Worm (Caenorhabditis elegans): ENCODE measurements around the gene abu-13.

Gene abu-13

DNA sequence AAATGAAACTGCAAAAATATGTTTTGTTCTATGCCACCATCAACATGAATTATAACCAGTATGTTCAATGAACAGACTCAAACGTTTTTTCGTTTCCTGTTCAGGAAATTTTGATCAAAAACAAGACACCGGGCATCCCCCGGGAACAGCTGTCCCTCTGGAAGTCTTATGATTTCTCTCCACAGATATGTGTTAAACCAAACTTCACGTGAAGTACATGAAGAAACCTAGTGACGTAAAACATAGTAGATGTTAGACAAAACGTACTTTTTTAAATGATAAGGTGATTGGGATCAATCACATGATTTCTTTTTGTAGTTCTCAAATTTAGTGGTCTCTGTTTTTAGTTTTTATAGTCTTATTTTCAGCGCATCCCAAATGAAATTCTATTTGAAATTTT, 47.2 kb downstream of the abu-13 start (continued):
- 0 out of 2 replicates have a peak, but pooled peaks have one; percentile 30 for TF ChIP-seq tra-1 (GFP tag; IDR thresholded peaks at IDR 0.05)
- TF ChIP-seq ceh-28 (tag; optimal IDR thresholded peaks at IDR 0.05), result no peak
- no peak for TF ChIP-seq lin-15B (tag; optimal IDR thresholded peaks at IDR 0.05)
- no peak for TF ChIP-seq nhr-237 (tag; optimal IDR thresholded peaks at IDR 0.05)
- TF ChIP-seq ceh-20 (GFP tag; IDR thresholded peaks at IDR 0.05), result peak; percentile 58; the same call in 1 of the 2 replicates
- no peak for TF ChIP-seq mes-2 (tag; optimal IDR thresholded peaks at IDR 0.05; ENCODE audit: poor library complexity, severe bottlenecking)
- no peak for TF ChIP-seq ceh-62 (tag; optimal IDR thresholded peaks at IDR 0.05)
- no peak for TF ChIP-seq nhr-6 (tag; optimal IDR thresholded peaks at IDR 0.05)
- no peak for TF ChIP-seq fkh-10 (GFP tag; optimal IDR thresholded peaks at IDR 0.05)
- no peak for TF ChIP-seq set-16 (GFP tag; IDR thresholded peaks at IDR 0.05)
- TF ChIP-seq nhr-76 (tag; optimal IDR thresholded peaks at IDR 0.05), result no peak
- TF ChIP-seq nhr-41 (GFP tag; IDR thresholded peaks at IDR 0.05), result no peak
- TF ChIP-seq dve-1 (tag; optimal IDR thresholded peaks at IDR 0.05; ENCODE audit: insufficient read depth), result peak; percentile 61
- TF ChIP-seq F49E8.2 (tag; optimal IDR thresholded peaks at IDR 0.05; ENCODE audit: borderline replicate concordance), result no peak
- TF ChIP-seq snpc-1.2 (GFP tag; IDR thresholded peaks at IDR 0.05), result no peak
- TF ChIP-seq daf-19 (GFP tag; conservative IDR thresholded peaks at IDR 0.05), result no peak
- no peak for TF ChIP-seq ceh-44 (GFP tag; IDR thresholded peaks at IDR 0.05)
- no peak for TF ChIP-seq cey-2 (tag; optimal IDR thresholded peaks at IDR 0.05; ENCODE audit: borderline replicate concordance, insufficient read depth)
- no peak for TF ChIP-seq R02D3.7 (tag; optimal IDR thresholded peaks at IDR 0.05)
- no peak for TF ChIP-seq spr-3 (GFP tag; optimal IDR thresholded peaks at IDR 0.05)
- peak; percentile 69 for TF ChIP-seq nhr-11 (tag; optimal IDR thresholded peaks at IDR 0.05)
- no peak for TF ChIP-seq vab-7 (GFP tag; IDR thresholded peaks at IDR 0.05)
- TF ChIP-seq ztf-7 (tag; optimal IDR thresholded peaks at IDR 0.05), result no peak
- no peak for TF ChIP-seq dmd-8 (GFP tag; IDR thresholded peaks at IDR 0.05)
- TF ChIP-seq madf-9 (GFP tag; conservative IDR thresholded peaks at IDR 0.05), result no peak
- no peak for TF ChIP-seq madf-5 (GFP tag; IDR thresholded peaks at IDR 0.05)
- TF ChIP-seq ama-1 (optimal IDR thresholded peaks at IDR 0.05), result no peak
- TF ChIP-seq Y105C5A.15 (GFP tag; IDR thresholded peaks at IDR 0.05), result no peak
- no peak for TF ChIP-seq nhr-102 (tag; optimal IDR thresholded peaks at IDR 0.05)
- TF ChIP-seq aly-2 (tag; optimal IDR thresholded peaks at IDR 0.05), result no peak
- TF ChIP-seq nhr-77 (tag; optimal IDR thresholded peaks at IDR 0.05), result no peak
- no peak for TF ChIP-seq snpc-4 (tag; optimal IDR thresholded peaks at IDR 0.05)
- TF ChIP-seq lin-38 (GFP tag; IDR thresholded peaks at IDR 0.05), result no peak
- TF ChIP-seq dmd-6 (GFP tag; IDR thresholded peaks at IDR 0.05), result peak; percentile 74
- TF ChIP-seq tag-97 (GFP tag; IDR thresholded peaks at IDR 0.05), result no peak
- no peak for TF ChIP-seq nhr-25 (tag; optimal IDR thresholded peaks at IDR 0.05; ENCODE audit: borderline replicate concordance, insufficient read depth)
- TF ChIP-seq dpl-1 (GFP tag; optimal IDR thresholded peaks at IDR 0.05), result no peak
- peak in 1 of 2 experiments; percentile 44 for TF ChIP-seq lsy-2 (tag; optimal IDR thresholded peaks at IDR 0.05)
- TF ChIP-seq zfp-2 (tag; optimal IDR thresholded peaks at IDR 0.05), result no peak
- no peak for TF ChIP-seq Y75B8A.6 (GFP tag; IDR thresholded peaks at IDR 0.05)
- TF ChIP-seq arid-1 (GFP tag; conservative IDR thresholded peaks at IDR 0.05), result no peak
- peak in 1 of 2 experiments; percentile 72 for TF ChIP-seq unc-62 (GFP tag; optimal IDR thresholded peaks at IDR 0.05 in 1 of 2)
- TF ChIP-seq unc-62 (tag; optimal IDR thresholded peaks at IDR 0.05), result no peak
- TF ChIP-seq ZK546.5 (tag; optimal IDR thresholded peaks at IDR 0.05), result no peak
- TF ChIP-seq pqm-1 (tag; optimal IDR thresholded peaks at IDR 0.05), result no peak
- no peak for TF ChIP-seq lin-29 (GFP tag; IDR thresholded peaks at IDR 0.05)
- TF ChIP-seq daf-12 (tag; optimal IDR thresholded peaks at IDR 0.05), result no peak
- TF ChIP-seq unc-130 (GFP tag; optimal IDR thresholded peaks at IDR 0.05), result no peak
- TF ChIP-seq lin-13 (GFP tag; optimal IDR thresholded peaks at IDR 0.05), result no peak
- peak; percentile 80 for TF ChIP-seq nhr-28 (tag; optimal IDR thresholded peaks at IDR 0.05)
- no peak for TF ChIP-seq egl-27 (tag; optimal IDR thresholded peaks at IDR 0.05)
- no peak for TF ChIP-seq gei-8 (GFP tag; optimal IDR thresholded peaks at IDR 0.05)
- no peak for TF ChIP-seq rbr-2 (tag; optimal IDR thresholded peaks at IDR 0.05)

All from whole organism, L4 larva.